Fruit fly (Drosophila melanogaster): Measurements from ENCODE around the gene CG33290.

CG33290 gene

dm6 chr3L:21568848-21569372 lies 26.8 kb downstream of the CG33290 start, which contains the start of the genes CRIF and SMC5:
CRIF (minus strand) TSS chr3L:21568898.
SMC5 (plus strand) TSS chr3L:21569176.
- TF ChIP-seq Hr78 (GFP tag; optimal IDR thresholded peaks at IDR 0.05) (no peak), H2.0 (GFP tag; IDR thresholded peaks at IDR 0.05) (peak; percentile 22; the same call in 1 of the 2 replicates), NFAT (GFP tag; IDR thresholded peaks at IDR 0.05) (0 out of 2 replicates have a peak, but pooled peaks have one; percentile 23), CG34224 (GFP tag; IDR thresholded peaks at IDR 0.05; ENCODE audit: partially characterized antibody) (no peak), CG16815 (GFP tag; optimal IDR thresholded peaks at IDR 0.05) (peak; percentile 54), YL-1 (GFP tag; optimal IDR thresholded peaks at IDR 0.05) (peak; percentile 11), jing (GFP tag; optimal IDR thresholded peaks at IDR 0.05) (no peak), CG17186 (GFP tag; optimal IDR thresholded peaks at IDR 0.05) (peak; percentile 46), hth (optimal IDR thresholded peaks at IDR 0.05) (no peak), CG10366 (GFP tag; IDR thresholded peaks at IDR 0.05) (no peak), CG14860 (GFP tag; IDR thresholded peaks at IDR 0.05; ENCODE audit: partially characterized antibody) (no peak), CG6765 (GFP tag; optimal IDR thresholded peaks at IDR 0.05) (no peak), Dll (GFP tag; IDR thresholded peaks at IDR 0.05; ENCODE audit: partially characterized antibody) (0 out of 4 replicates have a peak, but pooled peaks have one; percentile 51), CG18619 (GFP tag; optimal IDR thresholded peaks at IDR 0.05) (peak; percentile 60), Sry-δ (GFP tag; optimal IDR thresholded peaks at IDR 0.05) (peak; percentile 87), Hr51 (GFP tag; optimal IDR thresholded peaks at IDR 0.05) (peak in 1 of 2 experiments; percentile 61), Fer1 (GFP tag; optimal IDR thresholded peaks at IDR 0.05) (peak; percentile 44), CG4424 (GFP tag; optimal IDR thresholded peaks at IDR 0.05) (peak; percentile 68), CG12219 (GFP tag; optimal IDR thresholded peaks at IDR 0.05) (no peak), CG4282 (GFP tag; optimal IDR thresholded peaks at IDR 0.05) (no peak), sens (GFP tag) (peak; percentile 97), CG12391 (tag; optimal IDR thresholded peaks at IDR 0.05) (peak; percentile 80), Dad (GFP tag; optimal IDR thresholded peaks at IDR 0.05) (peak; percentile 44), hb (GFP tag; IDR thresholded peaks at IDR 0.05; ENCODE audit: partially characterized antibody) (no peak), Hr39 (optimal IDR thresholded peaks at IDR 0.05) (no peak), Ptx1 (GFP tag; IDR thresholded peaks at IDR 0.05) (peak; percentile 49), mld (GFP tag; IDR thresholded peaks at IDR 0.05; ENCODE audit: partially characterized antibody) (no peak), corto (GFP tag; optimal IDR thresholded peaks at IDR 0.05) (no peak), ac (GFP tag; optimal IDR thresholded peaks at IDR 0.05) (no peak), TFAM (GFP tag; optimal IDR thresholded peaks at IDR 0.05) (no peak), CG42726 (GFP tag; IDR thresholded peaks at IDR 0.05; ENCODE audit: partially characterized antibody) (no peak), CG8089 (GFP tag; optimal IDR thresholded peaks at IDR 0.05) (no peak), btn (GFP tag; optimal IDR thresholded peaks at IDR 0.05) (no peak), MBD-R2 (GFP tag; IDR thresholded peaks at IDR 0.05) (peak; percentile 39), CG8944 (GFP tag; optimal IDR thresholded peaks at IDR 0.05) (peak; percentile 60), fru (optimal IDR thresholded peaks at IDR 0.05) (no peak), CG33557 (GFP tag; optimal IDR thresholded peaks at IDR 0.05) (peak; percentile 61), Bdp1 (GFP tag; optimal IDR thresholded peaks at IDR 0.05) (peak; percentile 4), Max (GFP tag; optimal IDR thresholded peaks at IDR 0.05) (peak; percentile 62), CG11456 (GFP tag; IDR thresholded peaks at IDR 0.05) (no peak), sima (GFP tag; optimal IDR thresholded peaks at IDR 0.05) (peak; percentile 26), disco-r (GFP tag; optimal IDR thresholded peaks at IDR 0.05) (peak; percentile 17), usp (GFP tag; optimal IDR thresholded peaks at IDR 0.05) (no peak), HLH4C (GFP tag; IDR thresholded peaks at IDR 0.05; ENCODE audit: partially characterized antibody) (no peak), Scr (GFP tag; IDR thresholded peaks at IDR 0.05; ENCODE audit: partially characterized antibody) (peak; percentile 46), ken (GFP tag; IDR thresholded peaks at IDR 0.05) (peak; percentile 40; the same call in 1 of the 3 replicates), tna (GFP tag; IDR thresholded peaks at IDR 0.05; ENCODE audit: partially characterized antibody) (no peak), kni (GFP tag; optimal IDR thresholded peaks at IDR 0.05) (no peak), ind (GFP tag; optimal IDR thresholded peaks at IDR 0.05) (peak; percentile 74), CG18011 (GFP tag; optimal IDR thresholded peaks at IDR 0.05) (peak; percentile 18)

Measured in whole organism, embryonic.